Fruit fly (Drosophila melanogaster): ENCODE data around the gene CG11322.
A peak's percentile ranks its signal among the peaks of the same experiment; 100 is the strongest.

Gene CG11322

dm6 chr2L:6797408-6797807 lies 38.0 kb upstream of the CG11322 start (continued):
- peak; percentile 26 for TF ChIP-seq kay (GFP tag; optimal IDR thresholded peaks at IDR 0.05)
- peak; percentile 27 for TF ChIP-seq Max (GFP tag; optimal IDR thresholded peaks at IDR 0.05)
- no peak for TF ChIP-seq Neu2 (GFP tag; optimal IDR thresholded peaks at IDR 0.05; ENCODE audit: borderline replicate concordance)
- peak; percentile 49 for TF ChIP-seq CG13624 (GFP tag; optimal IDR thresholded peaks at IDR 0.05)
- no peak for TF ChIP-seq CG8388 (GFP tag; optimal IDR thresholded peaks at IDR 0.05)
- TF ChIP-seq CG6765 (GFP tag; optimal IDR thresholded peaks at IDR 0.05): no peak
- no peak for TF ChIP-seq CG6175 (GFP tag; IDR thresholded peaks at IDR 0.05)
- TF ChIP-seq CG17829 (tag; optimal IDR thresholded peaks at IDR 0.05): peak; percentile 72
- TF ChIP-seq B-H2 (GFP tag; optimal IDR thresholded peaks at IDR 0.05): peak; percentile 39
- TF ChIP-seq Gsc (GFP tag; IDR thresholded peaks at IDR 0.05): no peak
- peak; percentile 13 for TF ChIP-seq Dip3 (GFP tag; optimal IDR thresholded peaks at IDR 0.05)
- TF ChIP-seq CG14014 (GFP tag; IDR thresholded peaks at IDR 0.05): 0 out of 2 replicates have a peak, but pooled peaks have one; percentile 21
- TF ChIP-seq MTF-1 (GFP tag; optimal IDR thresholded peaks at IDR 0.05; ENCODE audit: borderline replicate concordance): peak; percentile 36
- TF ChIP-seq CG2712 (tag; optimal IDR thresholded peaks at IDR 0.05): peak; percentile 65
- no peak for TF ChIP-seq gcm (GFP tag; optimal IDR thresholded peaks at IDR 0.05)
- TF ChIP-seq CG13775 (GFP tag; optimal IDR thresholded peaks at IDR 0.05): peak; percentile 26
- TF ChIP-seq mld (GFP tag; IDR thresholded peaks at IDR 0.05; ENCODE audit: partially characterized antibody): no peak
- peak; percentile 49 for TF ChIP-seq lmd (GFP tag; IDR thresholded peaks at IDR 0.05)
- TF ChIP-seq CG8089 (GFP tag; optimal IDR thresholded peaks at IDR 0.05): peak; percentile 8
- TF ChIP-seq pita (GFP tag; optimal IDR thresholded peaks at IDR 0.05): peak; percentile 89
- no peak for TF ChIP-seq CG4730 (GFP tag; IDR thresholded peaks at IDR 0.05)
- no peak for TF ChIP-seq trh (GFP tag; optimal IDR thresholded peaks at IDR 0.05)
- TF ChIP-seq Chrac-16 (GFP tag; optimal IDR thresholded peaks at IDR 0.05): peak; percentile 46
- TF ChIP-seq sens (GFP tag): peak; percentile 32
- peak; percentile 52; the same call in 1 of the 2 replicates for TF ChIP-seq NFAT (GFP tag; IDR thresholded peaks at IDR 0.05)
- 0 out of 2 replicates have a peak, but pooled peaks have one; percentile 19 for TF ChIP-seq E2f1 (GFP tag; IDR thresholded peaks at IDR 0.05)
- TF ChIP-seq CG5953 (GFP tag; IDR thresholded peaks at IDR 0.05): no peak
- TF ChIP-seq CG1024 (GFP tag; IDR thresholded peaks at IDR 0.05): peak; percentile 42; the same call in 1 of the 2 replicates
- no peak for TF ChIP-seq Six4 (GFP tag; optimal IDR thresholded peaks at IDR 0.05)
- no peak for TF ChIP-seq CG8359 (GFP tag; optimal IDR thresholded peaks at IDR 0.05; ENCODE audit: borderline replicate concordance)
- TF ChIP-seq trem (tag; optimal IDR thresholded peaks at IDR 0.05): peak; percentile 66
- TF ChIP-seq prd (optimal IDR thresholded peaks at IDR 0.05): no peak
- peak; percentile 35; the same call in 1 of the 3 replicates for TF ChIP-seq prd (GFP tag; IDR thresholded peaks at IDR 0.05)
- TF ChIP-seq fd96Cb (tag; optimal IDR thresholded peaks at IDR 0.05): peak; percentile 1
- peak; percentile 59 for TF ChIP-seq CG7839 (tag; optimal IDR thresholded peaks at IDR 0.05)
- TF ChIP-seq CG15696 (tag; optimal IDR thresholded peaks at IDR 0.05): peak; percentile 55
- TF ChIP-seq rib (GFP tag; IDR thresholded peaks at IDR 0.05): no peak
- TF ChIP-seq dmrt11E (tag; optimal IDR thresholded peaks at IDR 0.05): peak; percentile 25
- TF ChIP-seq exex (tag; optimal IDR thresholded peaks at IDR 0.05): peak; percentile 59
- no peak for TF ChIP-seq CG10565 (GFP tag; optimal IDR thresholded peaks at IDR 0.05)
- TF ChIP-seq Fer3 (tag; optimal IDR thresholded peaks at IDR 0.05): peak; percentile 14
- peak; percentile 50 for TF ChIP-seq Ets97D (GFP tag; optimal IDR thresholded peaks at IDR 0.05)
- TF ChIP-seq H2.0 (GFP tag; IDR thresholded peaks at IDR 0.05): no peak
- TF ChIP-seq HLH54F (GFP tag; optimal IDR thresholded peaks at IDR 0.05): peak; percentile 9
- peak; percentile 75 for TF ChIP-seq CG13287 (GFP tag; IDR thresholded peaks at IDR 0.05; ENCODE audit: partially characterized antibody)
- no peak for TF ChIP-seq luna (GFP tag; optimal IDR thresholded peaks at IDR 0.05)
- TF ChIP-seq CG17912 (GFP tag; optimal IDR thresholded peaks at IDR 0.05): peak; percentile 67
- TF ChIP-seq CG7786 (GFP tag; optimal IDR thresholded peaks at IDR 0.05): no peak
- 0 out of 3 replicates have a peak, but pooled peaks have one; percentile 17 for TF ChIP-seq CG34224 (GFP tag; IDR thresholded peaks at IDR 0.05; ENCODE audit: partially characterized antibody)
- peak; percentile 52 for TF ChIP-seq grau (tag; optimal IDR thresholded peaks at IDR 0.05)
- 0 out of 3 replicates have a peak, but pooled peaks have one; percentile 29 for TF ChIP-seq tgo (GFP tag; IDR thresholded peaks at IDR 0.05)

Measured in whole organism, embryonic.